Fruit fly (Drosophila melanogaster): ENCODE results near the gene CG32982.

CG32982 gene

dm6 chr2L:9190270-9190669 is 64.7 kb downstream of the CG32982 start (continued):
- TF ChIP-seq CG12071 (GFP tag; optimal IDR thresholded peaks at IDR 0.05), result peak; percentile 32
- peak; percentile 26 for TF ChIP-seq YL-1 (GFP tag; optimal IDR thresholded peaks at IDR 0.05)
- no peak for TF ChIP-seq her (GFP tag; optimal IDR thresholded peaks at IDR 0.05)
- TF ChIP-seq CG13287 (GFP tag; IDR thresholded peaks at IDR 0.05; ENCODE audit: partially characterized antibody), result no peak
- no peak for TF ChIP-seq gsb (GFP tag; IDR thresholded peaks at IDR 0.05)
- no peak for TF ChIP-seq CG11093 (GFP tag; IDR thresholded peaks at IDR 0.05)
- peak; percentile 31 for TF ChIP-seq CG7745 (tag; optimal IDR thresholded peaks at IDR 0.05)
- peak; percentile 25 for TF ChIP-seq CG33213 (GFP tag; optimal IDR thresholded peaks at IDR 0.05)
- TF ChIP-seq CG11085 (GFP tag; IDR thresholded peaks at IDR 0.05), result no peak
- TF ChIP-seq CG4820 (GFP tag; optimal IDR thresholded peaks at IDR 0.05), result no peak
- TF ChIP-seq CG12391 (tag; optimal IDR thresholded peaks at IDR 0.05), result peak; percentile 26
- TF ChIP-seq H15 (GFP tag; IDR thresholded peaks at IDR 0.05), result no peak
- TF ChIP-seq CG2712 (tag; optimal IDR thresholded peaks at IDR 0.05), result peak; percentile 46
- TF ChIP-seq PHDP (tag; optimal IDR thresholded peaks at IDR 0.05), result peak; percentile 43
- TF ChIP-seq Xrp1 (GFP tag; IDR thresholded peaks at IDR 0.05), result peak; percentile 65
- no peak for TF ChIP-seq sug (tag; optimal IDR thresholded peaks at IDR 0.05)
- no peak for TF ChIP-seq scrt (GFP tag; optimal IDR thresholded peaks at IDR 0.05)
- TF ChIP-seq CG6689 (GFP tag; IDR thresholded peaks at IDR 0.05), result no peak
- no peak for TF ChIP-seq Sin3A (optimal IDR thresholded peaks at IDR 0.05)
- TF ChIP-seq pfk (GFP tag; optimal IDR thresholded peaks at IDR 0.05), result peak; percentile 38
- TF ChIP-seq ind (GFP tag; optimal IDR thresholded peaks at IDR 0.05), result no peak
- TF ChIP-seq CG8924 (tag; optimal IDR thresholded peaks at IDR 0.05), result peak; percentile 42
- TF ChIP-seq sc (optimal IDR thresholded peaks at IDR 0.05), result no peak
- TF ChIP-seq sc (GFP tag; optimal IDR thresholded peaks at IDR 0.05), result peak; percentile 62
- TF ChIP-seq maf-S (GFP tag; optimal IDR thresholded peaks at IDR 0.05), result no peak
- peak; percentile 38 for TF ChIP-seq CG18262 (tag; optimal IDR thresholded peaks at IDR 0.05)
- TF ChIP-seq CoRest (tag; optimal IDR thresholded peaks at IDR 0.05), result peak; percentile 36
- no peak for TF ChIP-seq phol (tag; optimal IDR thresholded peaks at IDR 0.05)
- no peak for TF ChIP-seq Dek (tag; optimal IDR thresholded peaks at IDR 0.05)
- TF ChIP-seq zfh2 (GFP tag; optimal IDR thresholded peaks at IDR 0.05), result no peak
- peak; percentile 76 for TF ChIP-seq org-1 (GFP tag; optimal IDR thresholded peaks at IDR 0.05)
- TF ChIP-seq CG11504 (tag; optimal IDR thresholded peaks at IDR 0.05), result peak; percentile 17
- no peak for TF ChIP-seq ab (GFP tag; optimal IDR thresholded peaks at IDR 0.05)
- peak; percentile 14; the same call in 1 of the 2 replicates for TF ChIP-seq HLH3B (GFP tag; IDR thresholded peaks at IDR 0.05)
- TF ChIP-seq CG14965 (GFP tag; optimal IDR thresholded peaks at IDR 0.05; ENCODE audit: borderline replicate concordance), result no peak
- TF ChIP-seq nerfin-1 (tag; optimal IDR thresholded peaks at IDR 0.05), result peak; percentile 55
- peak; percentile 77 for TF ChIP-seq CG33557 (GFP tag; optimal IDR thresholded peaks at IDR 0.05)
- no peak for TF ChIP-seq sna (GFP tag; IDR thresholded peaks at IDR 0.05; ENCODE audit: partially characterized antibody)
- peak in 1 of 2 experiments; percentile 31 for TF ChIP-seq chif (GFP tag; optimal IDR thresholded peaks at IDR 0.05)
- no peak for TF ChIP-seq CG8281 (tag; optimal IDR thresholded peaks at IDR 0.05)
- TF ChIP-seq Tbp (GFP tag; optimal IDR thresholded peaks at IDR 0.05), result no peak
- TF ChIP-seq Awh (GFP tag; IDR thresholded peaks at IDR 0.05), result no peak
- TF ChIP-seq CG30431 (GFP tag; optimal IDR thresholded peaks at IDR 0.05), result peak; percentile 9
- peak; percentile 91 for TF ChIP-seq ATbp (GFP tag; optimal IDR thresholded peaks at IDR 0.05)
- TF ChIP-seq twi (tag; optimal IDR thresholded peaks at IDR 0.05), result peak; percentile 57
- TF ChIP-seq NC2β (GFP tag; optimal IDR thresholded peaks at IDR 0.05), result peak; percentile 24
- TF ChIP-seq odd (GFP tag; optimal IDR thresholded peaks at IDR 0.05), result no peak
- TF ChIP-seq dan (GFP tag; IDR thresholded peaks at IDR 0.05), result no peak
- no peak for TF ChIP-seq CG34224 (GFP tag; IDR thresholded peaks at IDR 0.05; ENCODE audit: partially characterized antibody)
- no peak for TF ChIP-seq Lpt (GFP tag; optimal IDR thresholded peaks at IDR 0.05)
- peak; percentile 64 for TF ChIP-seq nom (GFP tag; optimal IDR thresholded peaks at IDR 0.05)
- 0 out of 2 replicates have a peak, but pooled peaks have one; percentile 10 for TF ChIP-seq sens-2 (GFP tag; IDR thresholded peaks at IDR 0.05)

Measured in whole organism, embryonic.